Worm (Caenorhabditis elegans) whole organism, L1 larva: ENCODE measurements around the gene C14C10.10.

ENCODE experiments used
- Y116A8C.19 ChIP-seq: sonication (generic microtip); optimal IDR thresholded peaks from 2 replicates; lab custom pipeline; 2016; ENCODE audit warnings: missing compliant biosample characterization, missing genetic modification characterization, borderline replicate concordance
- nhr-85 ChIP-seq: sonication (generic microtip); peaks from one replicate; lab custom pipeline; 2016; ENCODE audit warnings: missing genetic modification characterization, inconsistent platforms, missing compliant biosample characterization

ce11 chrV:12608857-12609256 is 9.9 kb upstream of the C14C10.10 start, which contains the start of gene ZC116.5:
- TF ChIP-seq Y116A8C.19 (tag; lab: Kevin White, UChicago) (no peak), nhr-85 (tag; lab: Kevin White, UChicago) (no peak)
